Fruit fly (Drosophila melanogaster): ENCODE measurements around the gene CG5039.

dm6 chr3R:25721030-25721429, 42.5 kb downstream of the CG5039 start:
- TF ChIP-seq Hr83 (GFP tag; optimal IDR thresholded peaks at IDR 0.05; ENCODE audit: poor library complexity, severe bottlenecking): no peak
- no peak for TF ChIP-seq Abd-B (GFP tag; optimal IDR thresholded peaks at IDR 0.05)
- TF ChIP-seq Hr78 (GFP tag; optimal IDR thresholded peaks at IDR 0.05): no peak

Measured in whole organism, wandering third instar larva.